Worm (Caenorhabditis elegans) whole organism, L4/young adult: ENCODE results near the gene syx-6.

Experiments
- W03F9.2 ChIP-seq: fragments of 150-350 bp; optimal IDR thresholded peaks from 2 replicates; lab custom pipeline; 2014; ENCODE audit warnings: missing biosample characterization, missing genetic modification characterization
- dao-5 ChIP-seq: sonication (generic microtip); optimal IDR thresholded peaks from 2 replicates; lab custom pipeline; 2016; ENCODE audit warnings: missing genotype, missing genetic modification characterization, moderate library complexity, missing compliant biosample characterization
- him-1 ChIP-seq: sonication (generic microtip); optimal IDR thresholded peaks from 2 replicates; lab custom pipeline; 2016; ENCODE audit warnings: missing genotype, missing genetic modification reagents, missing genetic modification characterization, missing compliant biosample characterization

ce11 chrX:3199249-3199648, 34.9 kb downstream of the syx-6 start, which contains the start of gene fax-1:
- TF ChIP-seq him-1 (tag; lab: Kevin White, UChicago) (no peak), W03F9.2 (tag; lab: Kevin White, UChicago) (no peak), dao-5 (tag; lab: Kevin White, UChicago) (no peak)
